Fruit fly (Drosophila melanogaster) whole organism, prepupa: Measurements from ENCODE around the gene Or33a.

Experiments
- Blimp-1 ChIP-seq: fragments of 200-800 bp; sonication (Bioruptor generic); optimal IDR thresholded peaks from 3 replicates; lab custom pipeline; 2017; ENCODE audit warnings: missing biosample characterization, missing genetic modification characterization, mild to moderate bottlenecking, moderate library complexity, missing genetic modification reagents
- CG10631 ChIP-seq: fragments of 200-800 bp; sonication (Bioruptor generic); optimal IDR thresholded peaks from 2 replicates; lab custom pipeline; 2016; ENCODE audit warnings: missing biosample characterization, missing genetic modification characterization
- CG10669 ChIP-seq: fragments of 200-800 bp; sonication (Bioruptor generic); optimal IDR thresholded peaks from 3 replicates; lab custom pipeline; 2018; ENCODE audit warnings: missing biosample characterization, mild to moderate bottlenecking, missing genetic modification characterization, moderate library complexity
- CG11294 ChIP-seq: fragments of 200-800 bp; sonication (Bioruptor generic); IDR thresholded peaks from 2 replicates; pipeline ENCODE4 v1.3.6; 2022; ENCODE audit warnings: missing biosample characterization, missing genetic modification characterization
- CG11762 ChIP-seq: fragments of 200-800 bp; sonication (Bioruptor generic); optimal IDR thresholded peaks from 3 replicates; lab custom pipeline; 2016; ENCODE audit warnings: missing biosample characterization, missing genetic modification characterization; ENCODE audit not compliant: insufficient read depth
- CG11902 ChIP-seq: fragments of 200-800 bp; sonication (Bioruptor generic); optimal IDR thresholded peaks from 3 replicates; lab custom pipeline; 2016; ENCODE audit warnings: missing biosample characterization, missing genetic modification characterization
- CG15336 ChIP-seq: fragments of 200-800 bp; sonication (Bioruptor generic); IDR thresholded peaks from 2 replicates; pipeline ENCODE4 v1.3.6; 2022; ENCODE audit warnings: missing biosample characterization, missing genetic modification characterization
- CG3032 ChIP-seq: fragments of 200-800 bp; optimal IDR thresholded peaks from 2 replicates; lab custom pipeline; 2019; ENCODE audit warnings: missing biosample characterization, mild to moderate bottlenecking, missing genetic modification characterization, moderate library complexity
- CG31627 ChIP-seq: fragments of 200-800 bp; sonication (Bioruptor generic); optimal IDR thresholded peaks from 3 replicates; lab custom pipeline; 2016; ENCODE audit warnings: missing biosample characterization, missing genetic modification characterization
- CG32006 ChIP-seq: fragments of 200-800 bp; sonication (Bioruptor generic); optimal IDR thresholded peaks from 3 replicates; lab custom pipeline; 2017; ENCODE audit warnings: missing biosample characterization, mild to moderate bottlenecking, missing genetic modification characterization
- CG3919 ChIP-seq: fragments of 200-800 bp; sonication (Bioruptor generic); optimal IDR thresholded peaks from 3 replicates; lab custom pipeline; 2016; ENCODE audit warnings: missing biosample characterization, missing genetic modification characterization
- CG4318 ChIP-seq: fragments of 200-800 bp; sonication (Bioruptor generic); optimal IDR thresholded peaks from 3 replicates; lab custom pipeline; 2017; ENCODE audit warnings: missing biosample characterization, mild to moderate bottlenecking, missing genetic modification characterization
- CG6276 ChIP-seq: fragments of 200-800 bp; sonication (Bioruptor generic); optimal IDR thresholded peaks from 2 replicates; lab custom pipeline; 2017; ENCODE audit warnings: missing biosample characterization, mild to moderate bottlenecking, missing genetic modification characterization
- CG6792 ChIP-seq: fragments of 200-800 bp; sonication (Bioruptor generic); optimal IDR thresholded peaks from 3 replicates; lab custom pipeline; 2016; ENCODE audit warnings: missing biosample characterization, missing genetic modification characterization
- CG6808 ChIP-seq: fragments of 200-800 bp; sonication (Bioruptor generic); optimal IDR thresholded peaks from 3 replicates; lab custom pipeline; 2017; ENCODE audit warnings: missing biosample characterization, missing genetic modification characterization, mild to moderate bottlenecking, moderate library complexity, missing genetic modification reagents
- CG6854 ChIP-seq: fragments of 200-800 bp; sonication (Bioruptor generic); optimal IDR thresholded peaks from 2 replicates; lab custom pipeline; 2017; ENCODE audit warnings: missing biosample characterization, mild to moderate bottlenecking, missing genetic modification characterization
- CG7368 ChIP-seq: fragments of 200-800 bp; sonication (Bioruptor generic); optimal IDR thresholded peaks from 3 replicates; lab custom pipeline; 2016; ENCODE audit warnings: missing biosample characterization, missing genetic modification characterization
- CG8119 ChIP-seq: fragments of 200-800 bp; sonication (Bioruptor generic); IDR thresholded peaks from 3 replicates; pipeline ENCODE4 v1.3.6; 2022; ENCODE audit warnings: missing biosample characterization, missing genetic modification characterization
- CG8319 ChIP-seq: fragments of 200-800 bp; sonication (Bioruptor generic); optimal IDR thresholded peaks from 3 replicates; lab custom pipeline; 2016; ENCODE audit warnings: missing biosample characterization, missing genetic modification characterization
- CG8632 ChIP-seq: fragments of 200-800 bp; sonication (Bioruptor generic); optimal IDR thresholded peaks from 3 replicates; lab custom pipeline; 2016; ENCODE audit warnings: missing biosample characterization, missing genetic modification characterization
- Eip78C ChIP-seq: fragments of 200-800 bp; sonication (Bioruptor generic); peaks from one replicate; lab custom pipeline; 2016; ENCODE audit warnings: missing biosample characterization, missing genetic modification characterization
- Eip93F ChIP-seq: fragments of 200-800 bp; sonication (Bioruptor generic); optimal IDR thresholded peaks from 2 replicates; lab custom pipeline; 2016; ENCODE audit warnings: missing biosample characterization, mild to moderate bottlenecking, missing genetic modification characterization
- Hr39 ChIP-seq: fragments of 200-800 bp; sonication (Bioruptor generic); optimal IDR thresholded peaks from 2 replicates; lab custom pipeline; 2016; ENCODE audit warnings: missing biosample characterization, missing genetic modification characterization
- Hr4 ChIP-seq: fragments of 200-800 bp; sonication (Bioruptor generic); optimal IDR thresholded peaks from 3 replicates; lab custom pipeline; 2016; ENCODE audit warnings: missing biosample characterization, missing genetic modification characterization
- Lpt ChIP-seq: fragments of 200-800 bp; sonication (Bioruptor generic); optimal IDR thresholded peaks from 3 replicates; lab custom pipeline; 2016; ENCODE audit warnings: missing biosample characterization, missing genetic modification characterization
- Met ChIP-seq: fragments of 200-800 bp; sonication (Bioruptor generic); optimal IDR thresholded peaks from 3 replicates; lab custom pipeline; 2016; ENCODE audit warnings: missing biosample characterization, missing genetic modification characterization
- OdsH ChIP-seq: fragments of 200-800 bp; sonication (Bioruptor generic); optimal IDR thresholded peaks from 3 replicates; lab custom pipeline; 2016; ENCODE audit warnings: missing biosample characterization, missing genetic modification characterization
- Smox ChIP-seq: fragments of 200-800 bp; sonication (Bioruptor generic); optimal IDR thresholded peaks from 3 replicates; lab custom pipeline; 2016; ENCODE audit warnings: missing biosample characterization, missing genetic modification characterization
- acj6 ChIP-seq: fragments of 200-800 bp; sonication (Bioruptor generic); optimal IDR thresholded peaks from 3 replicates; lab custom pipeline; 2016; ENCODE audit warnings: missing biosample characterization, missing genetic modification characterization
- dac ChIP-seq: fragments of 200-800 bp; sonication (Bioruptor generic); optimal IDR thresholded peaks from 2 replicates; lab custom pipeline; 2017; ENCODE audit warnings: missing biosample characterization, mild to moderate bottlenecking, missing genetic modification characterization
- dsx ChIP-seq: fragments of 200-800 bp; optimal IDR thresholded peaks from 3 replicates; lab custom pipeline; 2019; ENCODE audit warnings: missing biosample characterization, mild to moderate bottlenecking, missing genetic modification characterization, moderate library complexity; ENCODE audit not compliant: poor library complexity, severe bottlenecking
- eg ChIP-seq: fragments of 200-800 bp; sonication (Bioruptor generic); IDR thresholded peaks from 3 replicates; pipeline ENCODE4 v1.3.6; 2022; ENCODE audit warnings: missing biosample characterization, missing genetic modification characterization
- fd85E ChIP-seq: fragments of 200-800 bp; sonication (Bioruptor generic); optimal IDR thresholded peaks from 3 replicates; lab custom pipeline; 2016; ENCODE audit warnings: missing biosample characterization, missing genetic modification characterization
- lz ChIP-seq: fragments of 200-800 bp; sonication (Bioruptor generic); optimal IDR thresholded peaks from 3 replicates; lab custom pipeline; 2016; ENCODE audit warnings: missing biosample characterization, missing genetic modification characterization
- spab ChIP-seq: fragments of 200-800 bp; sonication (Bioruptor generic); optimal IDR thresholded peaks from 2 replicates; lab custom pipeline; 2017; ENCODE audit warnings: missing biosample characterization, mild to moderate bottlenecking, missing genetic modification characterization, missing genetic modification reagents
- ss ChIP-seq, 2 experiments: fragments of 200-800 bp; sonication (Bioruptor generic); optimal IDR thresholded peaks; 2 replicates in 1 of 2; 3 replicates in 1 of 2; lab custom pipeline; 2017 to 2018; ENCODE audit warnings: mild to moderate bottlenecking in 2 of 2, missing biosample characterization in 2 of 2, missing genetic modification characterization in 2 of 2, moderate library complexity in 1 of 2
- svp ChIP-seq: fragments of 200-800 bp; sonication (Bioruptor generic); peaks from one replicate; lab custom pipeline; 2016; ENCODE audit warnings: missing biosample characterization, missing genetic modification characterization
- topi ChIP-seq: fragments of 200-800 bp; sonication (Bioruptor generic); optimal IDR thresholded peaks from 3 replicates; lab custom pipeline; 2016; ENCODE audit warnings: missing biosample characterization, missing genetic modification characterization
- vri ChIP-seq: fragments of 200-800 bp; sonication (Bioruptor generic); optimal IDR thresholded peaks from 3 replicates; lab custom pipeline; 2016; ENCODE audit warnings: missing biosample characterization, mild to moderate bottlenecking, missing genetic modification characterization

The Or33a gene

DNA sequence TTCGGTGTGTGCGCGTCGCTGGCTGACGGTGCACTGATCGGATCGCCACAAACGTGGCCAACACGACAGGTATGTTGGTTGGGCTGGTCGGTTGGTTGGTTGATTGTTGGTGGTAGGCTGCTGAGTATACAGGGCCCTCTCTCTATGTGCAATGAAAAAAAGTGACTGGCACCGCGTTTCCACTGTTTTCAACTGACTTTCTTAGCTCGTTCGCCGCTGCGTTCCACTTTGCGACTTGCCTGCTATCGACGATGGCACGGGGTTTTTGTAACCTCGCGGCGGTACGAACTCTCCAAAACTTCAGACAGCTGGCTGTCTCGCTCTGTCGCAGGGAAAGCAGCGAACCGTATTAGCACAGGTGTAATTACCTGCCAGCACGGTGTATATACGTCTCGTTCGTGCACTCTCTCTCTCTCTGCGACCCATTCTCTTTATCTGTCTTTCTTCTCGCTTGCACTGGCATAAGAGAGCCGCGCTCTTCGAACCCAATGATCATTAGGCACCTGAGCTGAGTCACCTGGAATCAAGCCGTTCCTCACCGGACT, 36.6 kb downstream of the Or33a start (continued):
- TF ChIP-seq Eip78C (peak; percentile 46), CG8632 (GFP tag; lab: Kevin White, UChicago) (no peak), fd85E (GFP tag; lab: Kevin White, UChicago) (no peak), lz (no peak), CG4318 (GFP tag; lab: Kevin White, UChicago) (no peak), svp (peak; percentile 56), vri (GFP tag; lab: Kevin White, UChicago) (no peak), eg (GFP tag; lab: Robert Waterston, UW) (peak; percentile 48; the same call in 1 of the 3 replicates), CG11762 (no peak), CG7368 (peak; percentile 24), Eip93F (GFP tag; lab: Kevin White, UChicago) (no peak)
- TF ChIP-seq, all 60 proteins: peak for 22

dm6 chr2L:11973145-11973738, 38.9 kb downstream of the Or33a start:
- TF ChIP-seq OdsH (GFP tag; lab: Kevin White, UChicago) (no peak), dac (GFP tag; lab: Kevin White, UChicago) (no peak), acj6 (GFP tag; lab: Kevin White, UChicago) (no peak), CG6276 (no peak), CG10631 (GFP tag; lab: Kevin White, UChicago) (no peak)

- TF ChIP-seq Eip78C (peak; percentile 64), CG8119 (GFP tag; lab: Robert Waterston, UW) (peak; percentile 33; the same call in 1 of the 3 replicates), CG6792 (GFP tag; lab: Kevin White, UChicago) (no peak), CG15336 (GFP tag; lab: Robert Waterston, UW) (peak; percentile 37; the same call in 1 of the 2 replicates), Hr4 (no peak), eg (GFP tag; lab: Robert Waterston, UW) (peak; percentile 52; the same call in 2 of the 3 replicates), CG32006 (GFP tag; lab: Kevin White, UChicago) (peak; percentile 2), CG3032 (tag; lab: Kevin White, UChicago) (no peak)
Measured at dm6 chr2L:11976955-11977354, 42.6 kb downstream of the Or33a start.

- TF ChIP-seq vri (GFP tag; lab: Kevin White, UChicago) (no peak), CG11294 (GFP tag; lab: Robert Waterston, UW) (no peak), dsx (GFP tag; lab: Kevin White, UChicago) (no peak), dac (GFP tag; lab: Kevin White, UChicago) (no peak), CG6854 (no peak), CG6792 (GFP tag; lab: Kevin White, UChicago) (no peak), Met (GFP tag; lab: Kevin White, UChicago) (no peak), topi (GFP tag; lab: Kevin White, UChicago) (no peak), CG8319 (GFP tag; lab: Kevin White, UChicago) (no peak)
Measured at dm6 chr2L:11977721-11978120, 43.4 kb downstream of the Or33a start.

- TF ChIP-seq Hr39 (GFP tag; lab: Kevin White, UChicago) (no peak), acj6 (GFP tag; lab: Kevin White, UChicago) (peak; percentile 0), ss (GFP tag; optimal IDR thresholded peaks at IDR 0.05; lab: Kevin White, UChicago) (no peak), Smox (GFP tag; lab: Kevin White, UChicago) (no peak), CG6808 (GFP tag; lab: Kevin White, UChicago) (no peak), Lpt (no peak), CG10669 (no peak), Blimp-1 (GFP tag; lab: Kevin White, UChicago) (no peak), CG11902 (GFP tag; lab: Kevin White, UChicago) (no peak), CG3919 (no peak), CG10631 (GFP tag; lab: Kevin White, UChicago) (no peak), CG31627 (GFP tag; lab: Kevin White, UChicago) (no peak), CG8119 (GFP tag; lab: Robert Waterston, UW) (no peak), CG32006 (GFP tag; lab: Kevin White, UChicago) (peak; percentile 20), spab (GFP tag; lab: Kevin White, UChicago) (no peak)
Measured at dm6 chr2L:11980075-11980474, 45.8 kb downstream of the Or33a start.
